Fruit fly (Drosophila melanogaster): ENCODE results near the gene CadN2.

DNA sequence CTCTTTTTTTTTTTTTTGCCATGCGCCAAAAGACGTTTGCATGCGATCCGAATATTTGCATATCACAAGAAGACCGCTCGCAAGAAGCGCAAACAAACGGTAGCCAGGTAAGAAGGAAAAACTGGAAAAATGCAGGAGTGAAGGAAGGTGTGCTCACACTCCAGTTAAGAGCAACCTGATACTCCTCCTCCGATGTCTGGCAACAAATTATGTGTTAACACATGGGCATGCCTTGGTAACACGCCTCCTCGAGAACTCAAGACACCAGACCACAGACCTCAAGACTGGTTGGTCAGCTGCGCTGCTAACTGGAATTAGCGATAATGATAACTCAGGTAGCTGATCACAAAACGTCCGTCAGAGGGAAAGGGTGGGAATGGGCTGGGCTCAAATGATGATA lies 131.3 kb downstream of the CadN2 start:
- TF ChIP-seq kay (GFP tag; ENCODE audit: borderline replicate concordance) (no peak), CG12768 (GFP tag; optimal IDR thresholded peaks at IDR 0.05) (no peak), bab1 (GFP tag; optimal IDR thresholded peaks at IDR 0.05) (no peak), ovo (GFP tag; optimal IDR thresholded peaks at IDR 0.05) (no peak), CG5204 (GFP tag; optimal IDR thresholded peaks at IDR 0.05) (no peak), Mnt (GFP tag; optimal IDR thresholded peaks at IDR 0.05) (no peak), cic (GFP tag; optimal IDR thresholded peaks at IDR 0.05) (no peak), CG1620 (GFP tag; optimal IDR thresholded peaks at IDR 0.05) (no peak), CG14711 (tag; optimal IDR thresholded peaks at IDR 0.05) (no peak), cnc (optimal IDR thresholded peaks at IDR 0.05) (no peak), CG7101 (tag; optimal IDR thresholded peaks at IDR 0.05) (no peak)

Measured in whole organism, adult.